Worm (Caenorhabditis elegans) whole organism, late embryonic: Measurements from ENCODE around the gene Y32F6A.4.

ENCODE experiments used
- C08G9.2 ChIP-seq: sonication (generic microtip); optimal IDR thresholded peaks from 2 replicates; lab custom pipeline; 2016; ENCODE audit warnings: mild to moderate bottlenecking, missing genetic modification characterization, moderate library complexity, missing compliant biosample characterization
- ceh-14 ChIP-seq: sonication (generic microtip); optimal IDR thresholded peaks from 2 replicates; lab custom pipeline; 2016; ENCODE audit warnings: missing genotype, missing genetic modification characterization, missing compliant biosample characterization
- ceh-9 ChIP-seq: sonication (generic microtip); optimal IDR thresholded peaks from 2 replicates; lab custom pipeline; 2016; ENCODE audit warnings: mild to moderate bottlenecking, missing genetic modification characterization, inconsistent platforms, missing compliant biosample characterization
- ets-4 ChIP-seq: sonication (generic microtip); optimal IDR thresholded peaks from 2 replicates; lab custom pipeline; 2016; ENCODE audit warnings: missing genetic modification characterization, missing compliant biosample characterization
- fkh-10 ChIP-seq: fragments of 150-350 bp; optimal IDR thresholded peaks from 2 replicates; lab custom pipeline; 2014; ENCODE audit warnings: missing biosample characterization, missing genetic modification reagents, missing genetic modification characterization
- nfya-1 ChIP-seq: sonication (generic microtip); optimal IDR thresholded peaks from 2 replicates; lab custom pipeline; 2017; ENCODE audit warnings: missing genetic modification characterization, mild to moderate bottlenecking, missing compliant biosample characterization, antibody characterized with exemption, moderate library complexity
- npax-4 ChIP-seq: sonication (generic microtip); optimal IDR thresholded peaks from 2 replicates; lab custom pipeline; 2016; ENCODE audit warnings: missing genetic modification characterization, missing compliant biosample characterization
- pha-4 ChIP-seq: fragments of 150-350 bp; optimal IDR thresholded peaks from 2 replicates; lab custom pipeline; 2018; ENCODE audit warnings: missing biosample characterization, missing genetic modification reagents, missing genetic modification characterization
- pqm-1 ChIP-seq: sonication (generic microtip); optimal IDR thresholded peaks from 2 replicates; lab custom pipeline; 2016; ENCODE audit warnings: missing genetic modification characterization, missing compliant biosample characterization
- rnt-1 ChIP-seq: sonication (generic microtip); optimal IDR thresholded peaks from 2 replicates; lab custom pipeline; 2016; ENCODE audit warnings: missing genetic modification characterization, missing compliant biosample characterization
- ztf-16 ChIP-seq: sonication (generic microtip); optimal IDR thresholded peaks from 2 replicates; lab custom pipeline; 2017; ENCODE audit warnings: missing genetic modification characterization, missing compliant biosample characterization

ce11 chrV:10478097-10478828, 44.4 kb upstream of the Y32F6A.4 start, which contains the start of the genes crp-1 and Y32F6B.9:
- TF ChIP-seq pqm-1 (tag; lab: Kevin White, UChicago) (no peak), ceh-9 (tag; lab: Kevin White, UChicago) (no peak), nfya-1 (tag; lab: Kevin White, UChicago) (no peak), rnt-1 (tag; lab: Kevin White, UChicago) (no peak), ztf-16 (no peak), ceh-14 (no peak), pha-4 (tag; lab: Kevin White, UChicago) (no peak), npax-4 (tag; lab: Kevin White, UChicago) (no peak), fkh-10 (GFP tag; lab: Kevin White, UChicago) (no peak), ets-4 (tag; lab: Kevin White, UChicago) (no peak), C08G9.2 (tag; lab: Kevin White, UChicago) (no peak)
